Fruit fly (Drosophila melanogaster) whole organism, embryonic: ENCODE results near the gene Cyp313a2.

Experiments used
- Hr78 ChIP-seq, 2 experiments: fragments of 200-800 bp in 1 of 2; fragments of >200 bp in 1 of 2; sonication (Bioruptor generic) in 1 of 2; optimal IDR thresholded peaks; 2 replicates each; lab custom pipeline; 2017 to 2019; ENCODE audit warnings: missing biosample characterization in 2 of 2, missing genetic modification characterization in 2 of 2, mild to moderate bottlenecking in 1 of 2, moderate library complexity in 1 of 2
- MBD-R2 ChIP-seq: fragments of 200-800 bp; sonication (Bioruptor generic); IDR thresholded peaks from 2 replicates; pipeline ENCODE4 v1.3.6; 2022; ENCODE audit warnings: missing biosample characterization, missing genetic modification characterization
- MTF-1 ChIP-seq: fragments of 200-800 bp; sonication (Bioruptor generic); optimal IDR thresholded peaks from 2 replicates; lab custom pipeline; 2018; ENCODE audit warnings: missing biosample characterization, mild to moderate bottlenecking, missing genetic modification characterization, borderline replicate concordance
- unpg ChIP-seq: fragments of 200-800 bp; sonication (Bioruptor generic); optimal IDR thresholded peaks from 3 replicates; lab custom pipeline; 2018; ENCODE audit warnings: missing biosample characterization, mild to moderate bottlenecking, missing genetic modification characterization, moderate library complexity

- TF ChIP-seq MTF-1 (no peak), unpg (GFP tag; lab: Kevin White, UChicago) (no peak), MBD-R2 (no peak), Hr78 (GFP tag; optimal IDR thresholded peaks at IDR 0.05; lab: Kevin White, UChicago) (no peak)
Measured at dm6 chr3R:12239166-12239565, 2.5 kb upstream of the Cyp313a2 start, which contains the start of gene Cyp313a3.
